Fruit fly (Drosophila melanogaster): ENCODE measurements around the gene eff.

Gene eff

dm6 chr3R:14742928-14743327 lies 1.8 kb upstream of the eff start (continued):
- 0 out of 2 replicates have a peak, but pooled peaks have one; percentile 12 for TF ChIP-seq MBD-R2 (GFP tag; IDR thresholded peaks at IDR 0.05)
- peak; percentile 49 for TF ChIP-seq slbo (GFP tag; IDR thresholded peaks at IDR 0.05)
- no peak for TF ChIP-seq CG2889 (GFP tag; IDR thresholded peaks at IDR 0.05)
- TF ChIP-seq CG17829 (tag; optimal IDR thresholded peaks at IDR 0.05), result peak; percentile 68
- no peak for TF ChIP-seq Hand (GFP tag; optimal IDR thresholded peaks at IDR 0.05)
- TF ChIP-seq chif (GFP tag; optimal IDR thresholded peaks at IDR 0.05), result peak; percentile 26 to 51
- TF ChIP-seq lab (GFP tag; optimal IDR thresholded peaks at IDR 0.05), result peak; percentile 34
- TF ChIP-seq dmrt99B (tag; optimal IDR thresholded peaks at IDR 0.05), result peak; percentile 67
- peak; percentile 46 for TF ChIP-seq CG2875 (GFP tag; optimal IDR thresholded peaks at IDR 0.05)
- peak; percentile 37 for TF ChIP-seq CoRest (tag; optimal IDR thresholded peaks at IDR 0.05)
- no peak for TF ChIP-seq cg (GFP tag; optimal IDR thresholded peaks at IDR 0.05)
- TF ChIP-seq Blimp-1 (GFP tag; optimal IDR thresholded peaks at IDR 0.05), result peak; percentile 68
- TF ChIP-seq Gsc (GFP tag; IDR thresholded peaks at IDR 0.05), result no peak
- TF ChIP-seq CG34376 (GFP tag; optimal IDR thresholded peaks at IDR 0.05), result no peak
- TF ChIP-seq lola (GFP tag; optimal IDR thresholded peaks at IDR 0.05), result peak in 1 of 3 experiments; percentile 50
- peak; percentile 7 for TF ChIP-seq CG3838 (GFP tag; optimal IDR thresholded peaks at IDR 0.05)
- peak; percentile 38 to 46 for TF ChIP-seq dpn (GFP tag; optimal IDR thresholded peaks at IDR 0.05)
- peak; percentile 27 for TF ChIP-seq CG3407 (GFP tag; optimal IDR thresholded peaks at IDR 0.05)
- peak; percentile 34 for TF ChIP-seq CG12219 (GFP tag; optimal IDR thresholded peaks at IDR 0.05)
- no peak for TF ChIP-seq lov (optimal IDR thresholded peaks at IDR 0.05)
- peak; percentile 78 for TF ChIP-seq lov (GFP tag; IDR thresholded peaks at IDR 0.05)
- peak; percentile 48 for TF ChIP-seq tap (tag; optimal IDR thresholded peaks at IDR 0.05)
- peak; percentile 74 for TF ChIP-seq zfh1 (GFP tag; IDR thresholded peaks at IDR 0.05)
- TF ChIP-seq CG13424 (tag; optimal IDR thresholded peaks at IDR 0.05), result peak; percentile 54
- TF ChIP-seq inv (GFP tag; IDR thresholded peaks at IDR 0.05; ENCODE audit: partially characterized antibody), result no peak
- TF ChIP-seq CG16815 (GFP tag; optimal IDR thresholded peaks at IDR 0.05), result peak; percentile 3
- no peak for TF ChIP-seq bbx (GFP tag; IDR thresholded peaks at IDR 0.05; ENCODE audit: partially characterized antibody)
- TF ChIP-seq grau (tag; optimal IDR thresholded peaks at IDR 0.05), result peak; percentile 90
- peak; percentile 14 for TF ChIP-seq Asciz (GFP tag; optimal IDR thresholded peaks at IDR 0.05)
- TF ChIP-seq CG30403 (GFP tag; optimal IDR thresholded peaks at IDR 0.05), result peak; percentile 63
- peak; percentile 23 for TF ChIP-seq Hsf (GFP tag; optimal IDR thresholded peaks at IDR 0.05)
- TF ChIP-seq eve (GFP tag; optimal IDR thresholded peaks at IDR 0.05), result peak in 1 of 2 experiments; percentile 87
- peak; percentile 38; the same call in 1 of the 2 replicates for TF ChIP-seq CG17612 (GFP tag; IDR thresholded peaks at IDR 0.05)
- TF ChIP-seq CG9437 (GFP tag; optimal IDR thresholded peaks at IDR 0.05), result peak; percentile 28
- TF ChIP-seq CG7556 (GFP tag; optimal IDR thresholded peaks at IDR 0.05), result peak; percentile 12
- 0 out of 2 replicates have a peak, but pooled peaks have one; percentile 11 for TF ChIP-seq seq (GFP tag; IDR thresholded peaks at IDR 0.05)
- TF ChIP-seq sens-2 (GFP tag; IDR thresholded peaks at IDR 0.05), result peak; percentile 58
- TF ChIP-seq aop (GFP tag; IDR thresholded peaks at IDR 0.05), result peak; percentile 18; the same call in 1 of the 2 replicates
- TF ChIP-seq CG1233 (GFP tag; optimal IDR thresholded peaks at IDR 0.05), result peak; percentile 34
- TF ChIP-seq CG8290 (GFP tag; optimal IDR thresholded peaks at IDR 0.05), result peak; percentile 18
- no peak for TF ChIP-seq CG8290 (tag; optimal IDR thresholded peaks at IDR 0.05)
- TF ChIP-seq Camta (GFP tag; optimal IDR thresholded peaks at IDR 0.05), result peak; percentile 62
- no peak for TF ChIP-seq Adf1 (GFP tag; IDR thresholded peaks at IDR 0.05)
- TF ChIP-seq CG9817 (tag; optimal IDR thresholded peaks at IDR 0.05), result peak; percentile 16
- peak; percentile 4 for TF ChIP-seq CG10209 (GFP tag; optimal IDR thresholded peaks at IDR 0.05)
- TF ChIP-seq CG8388 (GFP tag; optimal IDR thresholded peaks at IDR 0.05), result peak; percentile 63
- TF ChIP-seq jumu (GFP tag; optimal IDR thresholded peaks at IDR 0.05), result no peak
- TF ChIP-seq CG11723 (GFP tag; optimal IDR thresholded peaks at IDR 0.05), result peak; percentile 24
- peak; percentile 17 for TF ChIP-seq Lhr (GFP tag; optimal IDR thresholded peaks at IDR 0.05)
- TF ChIP-seq Hr51 (GFP tag; optimal IDR thresholded peaks at IDR 0.05), result peak in 1 of 2 experiments; percentile 13

All from whole organism, embryonic.